Worm (Caenorhabditis elegans) whole organism, mixed stage, embryonic: Measurements from ENCODE around the gene C08F8.9.
"Not testable (repeated sequence)": the region's sequence is repeated elsewhere in the genome, so short reads cannot be mapped to it uniquely, and the experiment has no call there.

Experiments
- M03D4.4 ChIP-seq: sonication (generic microtip); optimal IDR thresholded peaks from 2 replicates; lab custom pipeline; 2017; ENCODE audit warnings: mild to moderate bottlenecking, missing genetic modification characterization, missing compliant biosample characterization
- bed-3 ChIP-seq: fragments of 200-800 bp; sonication (Bioruptor generic); optimal IDR thresholded peaks from 3 replicates; lab custom pipeline; 2018; ENCODE audit warnings: mild to moderate bottlenecking, missing genetic modification characterization, moderate library complexity, missing compliant biosample characterization
- blmp-1 ChIP-seq: fragments of 150-350 bp; optimal IDR thresholded peaks from 2 replicates; lab custom pipeline; 2014; ENCODE audit warnings: missing biosample characterization, missing genetic modification characterization
- ceh-39 ChIP-seq: fragments of 150-350 bp; optimal IDR thresholded peaks from 2 replicates; lab custom pipeline; 2014; ENCODE audit warnings: missing biosample characterization, missing genetic modification characterization
- ceh-43 ChIP-seq: fragments of 200-800 bp; sonication (Bioruptor generic); optimal IDR thresholded peaks from 2 replicates; lab custom pipeline; 2018; ENCODE audit warnings: mild to moderate bottlenecking, missing genetic modification characterization, moderate library complexity, missing compliant biosample characterization
- ceh-83 ChIP-seq: fragments of 200-800 bp; sonication (Bioruptor generic); optimal IDR thresholded peaks from 2 replicates; lab custom pipeline; 2018; ENCODE audit warnings: mild to moderate bottlenecking, missing genetic modification characterization, missing compliant biosample characterization
- ces-1 ChIP-seq: fragments of 150-350 bp; optimal IDR thresholded peaks from 2 replicates; lab custom pipeline; 2014; ENCODE audit warnings: missing biosample characterization, missing genetic modification reagents, missing genetic modification characterization
- cnd-1 ChIP-seq: fragments of 200-800 bp; sonication (Bioruptor generic); optimal IDR thresholded peaks from 2 replicates; lab custom pipeline; 2018; ENCODE audit warnings: mild to moderate bottlenecking, missing genetic modification characterization, missing compliant biosample characterization
- drap-1 ChIP-seq: fragments of 200-800 bp; sonication (Bioruptor generic); optimal IDR thresholded peaks from 3 replicates; lab custom pipeline; 2018; ENCODE audit warnings: mild to moderate bottlenecking, missing genetic modification characterization, missing compliant biosample characterization
- elt-1 ChIP-seq: sonication (generic microtip); optimal IDR thresholded peaks from 2 replicates; lab custom pipeline; 2017; ENCODE audit warnings: missing genetic modification characterization, mild to moderate bottlenecking, missing compliant biosample characterization, antibody characterized with exemption, moderate library complexity, borderline replicate concordance; ENCODE audit not compliant: insufficient read depth
- elt-3 ChIP-seq: fragments of 150-350 bp; optimal IDR thresholded peaks from 2 replicates; lab custom pipeline; 2014; ENCODE audit warnings: missing biosample characterization, missing genetic modification characterization
- flh-1 ChIP-seq: fragments of 200-800 bp; sonication (Bioruptor generic); optimal IDR thresholded peaks from 2 replicates; lab custom pipeline; 2018; ENCODE audit warnings: mild to moderate bottlenecking, missing genetic modification characterization, moderate library complexity, missing compliant biosample characterization
- ham-2 ChIP-seq: fragments of 200-800 bp; sonication (Bioruptor generic); optimal IDR thresholded peaks from 2 replicates; lab custom pipeline; 2018; ENCODE audit warnings: mild to moderate bottlenecking, missing genetic modification characterization, missing compliant biosample characterization
- lin-13 ChIP-seq: fragments of 150-350 bp; optimal IDR thresholded peaks from 2 replicates; lab custom pipeline; 2014; ENCODE audit warnings: missing biosample characterization, missing genetic modification characterization
- lin-32 ChIP-seq: fragments of 200-800 bp; sonication (Bioruptor generic); optimal IDR thresholded peaks from 2 replicates; lab custom pipeline; 2018; ENCODE audit warnings: mild to moderate bottlenecking, missing genetic modification characterization, missing compliant biosample characterization
- lsy-2 ChIP-seq: fragments of 150-350 bp; optimal IDR thresholded peaks from 2 replicates; lab custom pipeline; 2014; ENCODE audit warnings: missing biosample characterization, missing genetic modification characterization
- mab-5 ChIP-seq: fragments of 150-350 bp; optimal IDR thresholded peaks from 2 replicates; lab custom pipeline; 2014; ENCODE audit warnings: missing biosample characterization, missing genetic modification characterization
- mep-1 ChIP-seq: fragments of 150-350 bp; optimal IDR thresholded peaks from 2 replicates; lab custom pipeline; 2017; ENCODE audit warnings: missing biosample characterization, missing genetic modification reagents, missing genetic modification characterization, inconsistent platforms
- mls-2 ChIP-seq: sonication (generic microtip); optimal IDR thresholded peaks from 2 replicates; lab custom pipeline; 2016; ENCODE audit warnings: mild to moderate bottlenecking, missing genetic modification characterization, moderate library complexity, missing compliant biosample characterization
- nhr-12 ChIP-seq: fragments of 150-350 bp; optimal IDR thresholded peaks from 2 replicates; lab custom pipeline; 2014; ENCODE audit warnings: missing biosample characterization, missing genetic modification characterization
- nhr-2 ChIP-seq: fragments of 150-350 bp; optimal IDR thresholded peaks from 2 replicates; lab custom pipeline; 2014; ENCODE audit warnings: missing biosample characterization, missing genetic modification characterization
- nhr-237 ChIP-seq: fragments of 150-350 bp; optimal IDR thresholded peaks from 2 replicates; lab custom pipeline; 2014; ENCODE audit warnings: missing biosample characterization, missing genetic modification characterization
- nhr-76 ChIP-seq: sonication (generic microtip); optimal IDR thresholded peaks from 2 replicates; lab custom pipeline; 2017; ENCODE audit warnings: missing biosample characterization, missing genetic modification characterization
- snpc-4 ChIP-seq: fragments of 150-350 bp; optimal IDR thresholded peaks from 2 replicates; lab custom pipeline; 2014; ENCODE audit warnings: missing biosample characterization, missing genetic modification characterization
- sptf-1 ChIP-seq: sonication (generic microtip); optimal IDR thresholded peaks from 2 replicates; lab custom pipeline; 2017; ENCODE audit warnings: mild to moderate bottlenecking, missing genetic modification characterization, moderate library complexity, missing compliant biosample characterization
- unc-120 ChIP-seq: sonication (generic microtip); optimal IDR thresholded peaks from 2 replicates; lab custom pipeline; 2017; ENCODE audit warnings: missing genetic modification characterization, missing compliant biosample characterization; ENCODE audit not compliant: poor library complexity, severe bottlenecking
- unc-62 ChIP-seq: fragments of 150-350 bp; optimal IDR thresholded peaks from 2 replicates; lab custom pipeline; 2014; ENCODE audit warnings: missing biosample characterization, missing genetic modification reagents, missing genetic modification characterization
- ztf-11 ChIP-seq: fragments of 150-350 bp; optimal IDR thresholded peaks from 2 replicates; lab custom pipeline; 2014; ENCODE audit warnings: missing biosample characterization, missing genetic modification characterization

C08F8.9 gene

ce11 chrIV:11164831-11165230 is 13.6 kb downstream of the C08F8.9 start, which contains the start of gene C08F8.6:
C08F8.6 (minus strand) TSS chrIV:11164931.
- TF ChIP-seq snpc-4 (tag; lab: Kevin White, UChicago) (no peak), blmp-1 (tag; lab: Kevin White, UChicago) (no peak), ham-2 (GFP tag; lab: Kevin White, UChicago) (no peak), ceh-43 (GFP tag; lab: Kevin White, UChicago) (no peak), nhr-2 (tag; lab: Kevin White, UChicago) (peak; percentile 34)

ce11 chrIV:11162451-11162850 is 15.9 kb downstream of the C08F8.9 start, which contains the start of gene fbxb-9:
fbxb-9 (minus strand) TSS chrIV:11162551.
- TF ChIP-seq nhr-76 (no peak), lin-32 (no peak), ham-2 (GFP tag; lab: Kevin White, UChicago) (no peak), ces-1 (no peak), nhr-2 (tag; lab: Kevin White, UChicago) (no peak), snpc-4 (tag; lab: Kevin White, UChicago) (no peak), unc-62 (GFP tag; lab: Kevin White, UChicago) (no peak), ceh-43 (GFP tag; lab: Kevin White, UChicago) (no peak), nhr-12 (no peak), mls-2 (no peak), cnd-1 (tag; lab: Kevin White, UChicago) (no peak)

ce11 chrIV:11160707-11161106 is 17.7 kb downstream of the C08F8.9 start, which contains the start of gene C08F8.15:
C08F8.15 (minus strand) TSS chrIV:11160807.
- TF ChIP-seq bed-3 (GFP tag; lab: Kevin White, UChicago): no peak
- no peak for TF ChIP-seq lin-32
- TF ChIP-seq flh-1: no peak
- no peak for TF ChIP-seq blmp-1 (tag; lab: Kevin White, UChicago)
- no peak for TF ChIP-seq ceh-39
- TF ChIP-seq mep-1 (tag; lab: Kevin White, UChicago): no peak
- no peak for TF ChIP-seq unc-62 (GFP tag; lab: Kevin White, UChicago)

ce11 chrIV:11159886-11160285 is 18.5 kb downstream of the C08F8.9 start, which contains the start of gene mboa-4:
mboa-4 (minus strand) TSS chrIV:11159986.
- TF ChIP-seq ceh-83 (GFP tag; lab: Kevin White, UChicago) (no peak), elt-1 (tag; lab: Kevin White, UChicago) (no peak), mls-2 (no peak), lin-32 (no peak), snpc-4 (tag; lab: Kevin White, UChicago) (no peak), M03D4.4 (tag; lab: Kevin White, UChicago) (no peak), sptf-1 (tag; lab: Kevin White, UChicago) (no peak)

ce11 chrIV:11156526-11156925 is 21.9 kb downstream of the C08F8.9 start:
- TF ChIP-seq lsy-2 (tag; lab: Kevin White, UChicago): no peak

ce11 chrIV:11154425-11155114 is 23.8 kb downstream of the C08F8.9 start, which contains the start of gene C08F8.3:
C08F8.3 (plus strand) TSS chrIV:11155044.
- not testable (repeated sequence) for TF ChIP-seq flh-1; elt-3 (tag; lab: Kevin White, UChicago); mab-5 (tag; lab: Kevin White, UChicago)

ce11 chrIV:11150844-11151243 is 27.6 kb downstream of the C08F8.9 start, which contains the start of gene C08F8.2:
C08F8.2 (plus strand) TSS chrIV:11150997.
- no peak for TF ChIP-seq ztf-11 (tag; lab: Kevin White, UChicago)
- no peak for TF ChIP-seq cnd-1 (tag; lab: Kevin White, UChicago)
- no peak for TF ChIP-seq nhr-237 (tag; lab: Kevin White, UChicago)
- no peak for TF ChIP-seq mep-1 (tag; lab: Kevin White, UChicago)
- no peak for TF ChIP-seq ceh-39
- TF ChIP-seq unc-120 (tag; lab: Kevin White, UChicago): no peak
- TF ChIP-seq mab-5 (tag; lab: Kevin White, UChicago): no peak
- TF ChIP-seq drap-1 (GFP tag; lab: Kevin White, UChicago): no peak
- no peak for TF ChIP-seq bed-3 (GFP tag; lab: Kevin White, UChicago)
- no peak for TF ChIP-seq blmp-1 (tag; lab: Kevin White, UChicago)
- TF ChIP-seq lin-13 (tag; lab: Kevin White, UChicago): no peak
